Fruit fly (Drosophila melanogaster) whole organism, pupa: ENCODE data around the gene Vps4.
A peak's percentile ranks its signal among the peaks of the same experiment; 100 is the strongest.

Experiments
- CG10348 ChIP-seq: fragments of 200-800 bp; sonication (Bioruptor generic); IDR thresholded peaks from 2 replicates; pipeline ENCODE4 v1.3.6; 2022; ENCODE audit warnings: missing biosample characterization, missing genetic modification characterization
- CG12605 ChIP-seq: fragments of 200-800 bp; sonication (Bioruptor generic); IDR thresholded peaks from 2 replicates; pipeline ENCODE4 v1.3.6; 2022; ENCODE audit warnings: missing biosample characterization, missing genetic modification characterization
- CG13204 ChIP-seq: fragments of 200-800 bp; sonication (Bioruptor generic); optimal IDR thresholded peaks from 2 replicates; lab custom pipeline; 2018; ENCODE audit warnings: missing biosample characterization, mild to moderate bottlenecking, missing genetic modification characterization, moderate library complexity
- CG32121 ChIP-seq: fragments of 200-800 bp; sonication (Bioruptor generic); IDR thresholded peaks from 2 replicates; pipeline ENCODE4 v1.3.6; 2022; ENCODE audit warnings: missing biosample characterization, missing genetic modification characterization
- CG8159 ChIP-seq: fragments of 200-800 bp; sonication (Bioruptor generic); optimal IDR thresholded peaks from 3 replicates; lab custom pipeline; 2018; ENCODE audit warnings: missing biosample characterization, mild to moderate bottlenecking, missing genetic modification characterization, moderate library complexity
- CG8301 ChIP-seq: fragments of 200-800 bp; sonication (Bioruptor generic); optimal IDR thresholded peaks from 2 replicates; lab custom pipeline; 2018; ENCODE audit warnings: missing biosample characterization, mild to moderate bottlenecking, missing genetic modification characterization
- CG9948 ChIP-seq: fragments of 200-800 bp; sonication (Bioruptor generic); optimal IDR thresholded peaks from 2 replicates; lab custom pipeline; 2018; ENCODE audit warnings: missing biosample characterization, mild to moderate bottlenecking, missing genetic modification characterization, moderate library complexity
- EcR ChIP-seq: fragments of 200-800 bp; sonication (Bioruptor generic); optimal IDR thresholded peaks from 3 replicates; lab custom pipeline; 2019; ENCODE audit warnings: missing biosample characterization, missing genetic modification characterization, mild to moderate bottlenecking, moderate library complexity, missing genetic modification reagents
- Ets98B ChIP-seq: fragments of 200-800 bp; sonication (Bioruptor generic); IDR thresholded peaks from 2 replicates; pipeline ENCODE4 v1.3.6; 2022; ENCODE audit warnings: missing biosample characterization, missing genetic modification characterization
- Pif1A ChIP-seq: fragments of 200-800 bp; sonication (Bioruptor generic); optimal IDR thresholded peaks from 3 replicates; lab custom pipeline; 2016; ENCODE audit warnings: missing biosample characterization, missing genetic modification characterization
- Pif1B ChIP-seq: fragments of 200-800 bp; sonication (Bioruptor generic); optimal IDR thresholded peaks from 3 replicates; lab custom pipeline; 2016; ENCODE audit warnings: missing biosample characterization, missing genetic modification characterization
- Snoo ChIP-seq: fragments of 200-800 bp; sonication (Bioruptor generic); optimal IDR thresholded peaks from 3 replicates; lab custom pipeline; 2017; ENCODE audit warnings: missing biosample characterization, mild to moderate bottlenecking, missing genetic modification characterization, inconsistent platforms
- gl ChIP-seq: fragments of 200-800 bp; sonication (Bioruptor generic); optimal IDR thresholded peaks from 2 replicates; lab custom pipeline; 2018; ENCODE audit warnings: missing biosample characterization, mild to moderate bottlenecking, missing genetic modification characterization

- peak; percentile 49 for TF ChIP-seq CG9948 (tag; lab: Kevin White, UChicago)
- TF ChIP-seq Ets98B (GFP tag; lab: Robert Waterston, UW) = no peak; the same call in 1 of the 2 replicates
- peak; percentile 57 for TF ChIP-seq CG13204 (GFP tag; lab: Kevin White, UChicago)
- TF ChIP-seq CG8159 (tag; lab: Kevin White, UChicago) = peak; percentile 72
- TF ChIP-seq Pif1A (GFP tag; lab: Kevin White, UChicago) = peak; percentile 8
- TF ChIP-seq EcR (GFP tag; lab: Kevin White, UChicago) = peak; percentile 14
- no peak for TF ChIP-seq CG10348 (GFP tag; lab: Robert Waterston, UW)
- TF ChIP-seq CG12605 = no peak
- peak; percentile 49 for TF ChIP-seq Snoo
- TF ChIP-seq Pif1B = peak; percentile 69
- peak; percentile 39 for TF ChIP-seq gl
- peak; percentile 38 for TF ChIP-seq CG8301 (tag; lab: Kevin White, UChicago)
- TF ChIP-seq CG32121 (GFP tag; lab: Robert Waterston, UW) = no peak
These were observed 28.1 kb upstream of the Vps4 start for dm6 chrX:17879211-17879897.
